Worm (Caenorhabditis elegans): ENCODE data around the gene T10G3.8.

DNA sequence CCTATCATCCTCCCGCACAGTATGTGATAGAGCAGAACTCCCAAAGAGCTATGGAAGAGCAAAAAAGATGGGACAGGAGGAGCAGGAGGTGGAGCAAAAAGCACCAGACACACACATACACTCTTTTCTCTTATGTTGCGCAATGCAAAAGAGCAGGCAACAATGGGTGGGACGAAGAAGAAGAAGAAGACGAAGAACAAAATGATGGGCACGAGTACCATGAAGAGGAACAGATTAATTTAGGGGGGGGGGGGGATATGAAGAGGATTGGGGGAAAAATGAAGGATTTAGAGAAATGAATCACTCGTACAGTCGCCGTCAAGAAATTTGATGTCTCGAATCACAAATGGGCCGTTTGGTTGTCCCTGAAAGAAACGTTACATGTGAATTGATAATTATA lies 35.4 kb upstream of the T10G3.8 start, which contains the start of gene avr-15:
- no peak for TF ChIP-seq ztf-11 (tag; optimal IDR thresholded peaks at IDR 0.05)
- TF ChIP-seq pha-4 (tag; optimal IDR thresholded peaks at IDR 0.05) = no peak
- no peak for TF ChIP-seq elt-1 (tag; optimal IDR thresholded peaks at IDR 0.05; ENCODE audit: borderline replicate concordance, insufficient read depth)
- no peak for TF ChIP-seq cnd-1 (tag; optimal IDR thresholded peaks at IDR 0.05)
- no peak for TF ChIP-seq nhr-2 (tag; optimal IDR thresholded peaks at IDR 0.05)
- TF ChIP-seq nhr-76 (tag; optimal IDR thresholded peaks at IDR 0.05) = no peak
- TF ChIP-seq unc-62 (GFP tag; optimal IDR thresholded peaks at IDR 0.05) = no peak
- TF ChIP-seq nhr-28 (tag; optimal IDR thresholded peaks at IDR 0.05) = no peak
- no peak for TF ChIP-seq tbx-8 (GFP tag; optimal IDR thresholded peaks at IDR 0.05)

All from whole organism, mixed stage, embryonic.